Comparison of ENCODE assay signal across 2 fruit fly cellular contexts in the genomic region with DNA sequence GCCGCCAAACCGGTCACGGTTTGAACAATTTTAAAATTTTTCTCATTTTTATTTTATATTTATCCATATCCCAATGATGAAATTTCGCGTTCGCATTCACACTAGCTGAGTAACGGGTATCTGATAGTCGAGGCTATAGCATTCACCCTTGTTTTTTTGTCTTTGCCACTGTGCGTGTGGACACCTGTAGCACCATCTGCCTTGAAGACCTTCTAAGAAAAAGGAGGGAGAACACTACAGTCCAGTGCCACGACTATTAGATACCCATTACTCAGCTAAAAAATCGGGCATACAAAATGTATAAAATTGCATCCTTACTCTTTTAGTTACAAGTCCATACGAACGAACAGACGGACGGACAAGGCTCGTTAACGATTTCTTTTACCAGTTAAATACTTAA.
TF ChIP-seq lines count a peak whose summit lies in the region.

No protein-coding gene starts in this region.

- no peak for TF ChIP-seq CTCF in whole organism, embryonic (GFP tag; optimal IDR thresholded peaks at IDR 0.05; lab: Kevin White, UChicago)

TF ChIP-seq in whole organism, embryonic, 481 proteins besides CTCF, POLR2A, EP300 and RAD21:
- TF ChIP-seq CG6791 (GFP tag; IDR thresholded peaks at IDR 0.05; lab: Robert Waterston, UW; ENCODE audit: partially characterized antibody) (peak; percentile 49; the same call in 1 of the 3 replicates), Oli (tag; optimal IDR thresholded peaks at IDR 0.05; lab: Kevin White, UChicago) (no peak), CG4282 (GFP tag; optimal IDR thresholded peaks at IDR 0.05; lab: Kevin White, UChicago) (no peak), CG14860 (GFP tag; IDR thresholded peaks at IDR 0.05; lab: Robert Waterston, UW; ENCODE audit: partially characterized antibody) (peak; percentile 57; the same call in 1 of the 3 replicates), Scr (GFP tag; IDR thresholded peaks at IDR 0.05; lab: Robert Waterston, UW; ENCODE audit: partially characterized antibody) (0 out of 2 replicates have a peak, but pooled peaks have one; percentile 12), CG4360 (GFP tag; IDR thresholded peaks at IDR 0.05; lab: Robert Waterston, UW) (no peak), CG16813 (GFP tag; IDR thresholded peaks at IDR 0.05; lab: Robert Waterston, UW; ENCODE audit: partially characterized antibody) (peak; percentile 51), HLH4C (GFP tag; IDR thresholded peaks at IDR 0.05; lab: Robert Waterston, UW; ENCODE audit: partially characterized antibody) (peak; percentile 66), CG12236 (GFP tag; optimal IDR thresholded peaks at IDR 0.05; lab: Kevin White, UChicago) (no peak), tna (GFP tag; IDR thresholded peaks at IDR 0.05; lab: Robert Waterston, UW; ENCODE audit: partially characterized antibody) (peak; percentile 29; the same call in 1 of the 2 replicates), CG7963 (GFP tag; IDR thresholded peaks at IDR 0.05; lab: Robert Waterston, UW; ENCODE audit: partially characterized antibody) (peak; percentile 37; the same call in 1 of the 3 replicates), CG8359 (GFP tag; optimal IDR thresholded peaks at IDR 0.05; lab: Kevin White, UChicago; ENCODE audit: borderline replicate concordance) (no peak), Vsx1 (GFP tag; optimal IDR thresholded peaks at IDR 0.05; lab: Kevin White, UChicago) (no peak), CG8478 (optimal IDR thresholded peaks at IDR 0.05; lab: Kevin White, UChicago) (no peak), hb (GFP tag; IDR thresholded peaks at IDR 0.05; lab: Robert Waterston, UW; ENCODE audit: partially characterized antibody) (0 out of 3 replicates have a peak, but pooled peaks have one; percentile 62), nerfin-2 (GFP tag; IDR thresholded peaks at IDR 0.05; lab: Robert Waterston, UW; ENCODE audit: partially characterized antibody) (peak; percentile 48; the same call in 1 of the 2 replicates), CG15073 (GFP tag; optimal IDR thresholded peaks at IDR 0.05; lab: Kevin White, UChicago) (no peak), crc (GFP tag; optimal IDR thresholded peaks at IDR 0.05; lab: Kevin White, UChicago) (no peak), gt (GFP tag; IDR thresholded peaks at IDR 0.05; lab: Robert Waterston, UW) (no peak), Bgb (GFP tag; IDR thresholded peaks at IDR 0.05; lab: Robert Waterston, UW; ENCODE audit: partially characterized antibody) (0 out of 2 replicates have a peak, but pooled peaks have one; percentile 7), CG17361 (GFP tag; IDR thresholded peaks at IDR 0.05; lab: Robert Waterston, UW) (no peak), bbx (GFP tag; IDR thresholded peaks at IDR 0.05; lab: Robert Waterston, UW; ENCODE audit: partially characterized antibody) (0 out of 2 replicates have a peak, but pooled peaks have one; percentile 14), Blimp-1 (GFP tag; optimal IDR thresholded peaks at IDR 0.05; lab: Kevin White, UChicago) (no peak), CG34422 (GFP tag; IDR thresholded peaks at IDR 0.05; lab: Robert Waterston, UW) (no peak), vnd (GFP tag; IDR thresholded peaks at IDR 0.05; lab: Robert Waterston, UW; ENCODE audit: partially characterized antibody) (0 out of 3 replicates have a peak, but pooled peaks have one; percentile 22), chn (GFP tag; optimal IDR thresholded peaks at IDR 0.05; lab: Kevin White, UChicago) (no peak), CoRest (tag; optimal IDR thresholded peaks at IDR 0.05; lab: Kevin White, UChicago) (no peak), CG31365 (tag; optimal IDR thresholded peaks at IDR 0.05; lab: Kevin White, UChicago) (no peak)

TF ChIP-seq in whole organism, wandering third instar larva, 38 proteins besides CTCF, POLR2A, EP300 and RAD21:
- TF ChIP-seq h (GFP tag; optimal IDR thresholded peaks at IDR 0.05; lab: Kevin White, UChicago) (no peak), Dfd (GFP tag; optimal IDR thresholded peaks at IDR 0.05; lab: Kevin White, UChicago) (peak; percentile 41), Hnf4 (GFP tag; optimal IDR thresholded peaks at IDR 0.05; lab: Kevin White, UChicago) (no peak)

Comparison
In these comparisons a context has a peak if more than half of its experiments do, and no peak if none do; other contexts are left out.
1. Of the 10 proteins assayed by ChIP-seq in both whole organism, embryonic and whole organism, wandering third instar larva: peak only in whole organism, embryonic: none; only in whole organism, wandering third instar larva: Dfd; in both: none; in neither: 9.